Worm (Caenorhabditis elegans) whole organism, early embryonic: ENCODE results near the gene ugt-23.

Experiments used
- B0310.2 ChIP-seq: sonication (generic microtip); optimal IDR thresholded peaks from 2 replicates; lab custom pipeline; 2016; ENCODE audit warnings: mild to moderate bottlenecking, missing genetic modification characterization, missing compliant biosample characterization
- F13C5.2 ChIP-seq: sonication (generic microtip); optimal IDR thresholded peaks from 2 replicates; lab custom pipeline; 2017; ENCODE audit warnings: mild to moderate bottlenecking, missing genetic modification characterization, inconsistent platforms, missing compliant biosample characterization
- aly-1 ChIP-seq: sonication (generic microtip); optimal IDR thresholded peaks from 2 replicates; lab custom pipeline; 2016; ENCODE audit warnings: missing genetic modification characterization, missing compliant biosample characterization
- ama-1 ChIP-seq: fragments of 150-350 bp; optimal IDR thresholded peaks from 2 replicates; lab custom pipeline; 2014
- ceh-13 ChIP-seq: fragments of 200-800 bp; sonication (Bioruptor generic); optimal IDR thresholded peaks from 2 replicates; lab custom pipeline; 2018; ENCODE audit warnings: mild to moderate bottlenecking, missing genetic modification characterization, missing compliant biosample characterization
- ceh-36 ChIP-seq: sonication (generic microtip); optimal IDR thresholded peaks from 2 replicates; lab custom pipeline; 2016; ENCODE audit warnings: missing genetic modification characterization, inconsistent platforms, missing compliant biosample characterization
- ets-7 ChIP-seq: sonication (generic microtip); optimal IDR thresholded peaks from 2 replicates; lab custom pipeline; 2016; ENCODE audit warnings: missing genotype, missing genetic modification characterization, missing compliant biosample characterization
- flt-1 ChIP-seq: fragments of 200-800 bp; sonication (Bioruptor generic); IDR thresholded peaks from 2 replicates; pipeline ENCODE4 v1.3.6; 2022; ENCODE audit warnings: missing genetic modification characterization, missing compliant biosample characterization
- hmbx-1 ChIP-seq: sonication (generic microtip); optimal IDR thresholded peaks from 2 replicates; lab custom pipeline; 2016; ENCODE audit warnings: mild to moderate bottlenecking, missing genetic modification characterization, missing compliant biosample characterization
- hmg-4 ChIP-seq: fragments of 200-800 bp; sonication (Bioruptor generic); optimal IDR thresholded peaks from 2 replicates; lab custom pipeline; 2018; ENCODE audit warnings: mild to moderate bottlenecking, missing genetic modification characterization, missing compliant biosample characterization
- hnd-1 ChIP-seq: sonication (generic microtip); optimal IDR thresholded peaks from 2 replicates; lab custom pipeline; 2016; ENCODE audit warnings: missing genetic modification characterization, missing compliant biosample characterization
- pes-1 ChIP-seq: fragments of 200-800 bp; sonication (Bioruptor generic); IDR thresholded peaks from 2 replicates; pipeline ENCODE4 v1.3.6; 2022; ENCODE audit warnings: missing genetic modification reagents, missing genetic modification characterization, missing compliant biosample characterization
- scrt-1 ChIP-seq: fragments of 200-800 bp; sonication (Bioruptor generic); IDR thresholded peaks from 2 replicates; pipeline ENCODE4 v1.3.6; 2022; ENCODE audit warnings: missing genetic modification characterization, missing compliant biosample characterization
- sea-1 ChIP-seq: fragments of 200-800 bp; sonication (Bioruptor generic); conservative IDR thresholded peaks from 2 replicates; pipeline ENCODE4 v1.3.6; 2022; ENCODE audit warnings: missing genetic modification characterization, missing compliant biosample characterization
- tbx-11 ChIP-seq: fragments of 200-800 bp; sonication (Bioruptor generic); IDR thresholded peaks from 2 replicates; pipeline ENCODE4 v1.3.6; 2022; ENCODE audit warnings: missing genetic modification characterization, missing compliant biosample characterization
- tbx-37 ChIP-seq: fragments of 200-800 bp; sonication (Bioruptor generic); conservative IDR thresholded peaks from 2 replicates; pipeline ENCODE4 v1.3.6; 2022; ENCODE audit warnings: missing genetic modification reagents, missing genetic modification characterization, missing compliant biosample characterization
- tra-4 ChIP-seq: sonication (generic microtip); optimal IDR thresholded peaks from 2 replicates; lab custom pipeline; 2017; ENCODE audit warnings: missing genetic modification characterization, missing compliant biosample characterization

Gene ugt-23

ce11 chrX:9905840-9906239 lies 19.1 kb downstream of the ugt-23 start, which contains the start of gene F21G4.5:
Gene F21G4.5 (plus strand): TSS chrX:9906140.
- TF ChIP-seq scrt-1 (GFP tag; lab: Robert Waterston, UW) (no peak), hmbx-1 (tag; lab: Kevin White, UChicago) (no peak), ceh-13 (GFP tag; lab: Kevin White, UChicago) (no peak), hnd-1 (tag; lab: Kevin White, UChicago) (no peak)

ce11 chrX:9899426-9900131 lies 25.4 kb downstream of the ugt-23 start, which contains the start of gene phf-34:
Gene phf-34 (minus strand): TSS chrX:9899476.
- TF ChIP-seq flt-1 (GFP tag; lab: Robert Waterston, UW) = no peak
- no peak for TF ChIP-seq hmg-4
- no peak for TF ChIP-seq ceh-36 (tag; lab: Kevin White, UChicago)
- peak; percentile 22 for TF ChIP-seq aly-1 (tag; lab: Kevin White, UChicago)
- TF ChIP-seq tra-4 = no peak

ce11 chrX:9894844-9895243 lies 30.1 kb downstream of the ugt-23 start, which contains the start of gene F21G4.3:
Gene F21G4.3 (plus strand): TSS chrX:9895144.
- TF ChIP-seq aly-1 (tag; lab: Kevin White, UChicago) = no peak
- TF ChIP-seq ceh-36 (tag; lab: Kevin White, UChicago) = no peak
- TF ChIP-seq ets-7 = no peak
- TF ChIP-seq ceh-13 (GFP tag; lab: Kevin White, UChicago) = no peak

ce11 chrX:9893069-9893468 lies 31.9 kb downstream of the ugt-23 start:
- TF ChIP-seq hnd-1 (tag; lab: Kevin White, UChicago) (no peak), ama-1 (lab: Kevin White, UChicago) (no peak), aly-1 (tag; lab: Kevin White, UChicago) (no peak), hmg-4 (no peak), B0310.2 (no peak), pes-1 (no peak), ceh-36 (tag; lab: Kevin White, UChicago) (no peak), F13C5.2 (tag; lab: Kevin White, UChicago) (no peak), tbx-11 (GFP tag; lab: Robert Waterston, UW) (no peak), sea-1 (no peak), flt-1 (GFP tag; lab: Robert Waterston, UW) (no peak), hmbx-1 (tag; lab: Kevin White, UChicago) (no peak), tra-4 (no peak), scrt-1 (GFP tag; lab: Robert Waterston, UW) (no peak), tbx-37 (GFP tag; lab: Robert Waterston, UW) (no peak)

- no peak for TF ChIP-seq ets-7
These were observed 32.6 kb downstream of the ugt-23 start, which contains the start of gene F21G4.1 for ce11 chrX:9892323-9892722. Gene F21G4.1 (minus strand): TSS chrX:9892328.

ce11 chrX:9883837-9884324 lies 41.1 kb downstream of the ugt-23 start, which contains the start of gene mrp-4:
Gene mrp-4 (plus strand): TSS chrX:9884274.
- no peak for TF ChIP-seq hmbx-1 (tag; lab: Kevin White, UChicago)
- no peak for TF ChIP-seq scrt-1 (GFP tag; lab: Robert Waterston, UW)
- no peak for TF ChIP-seq ama-1 (lab: Kevin White, UChicago)
- TF ChIP-seq flt-1 (GFP tag; lab: Robert Waterston, UW) = no peak
- no peak for TF ChIP-seq hnd-1 (tag; lab: Kevin White, UChicago)
- TF ChIP-seq ets-7 = no peak
- TF ChIP-seq pes-1 = no peak

- TF ChIP-seq ama-1 (lab: Kevin White, UChicago) = no peak
- TF ChIP-seq flt-1 (GFP tag; lab: Robert Waterston, UW) = no peak
- TF ChIP-seq tbx-11 (GFP tag; lab: Robert Waterston, UW) = no peak
- no peak for TF ChIP-seq aly-1 (tag; lab: Kevin White, UChicago)
- TF ChIP-seq ceh-13 (GFP tag; lab: Kevin White, UChicago) = no peak
- TF ChIP-seq scrt-1 (GFP tag; lab: Robert Waterston, UW) = no peak
- no peak for TF ChIP-seq F13C5.2 (tag; lab: Kevin White, UChicago)
- TF ChIP-seq tra-4 = no peak
- TF ChIP-seq hmg-4 = no peak
- no peak for TF ChIP-seq hnd-1 (tag; lab: Kevin White, UChicago)
- no peak for TF ChIP-seq ets-7
- TF ChIP-seq B0310.2 = no peak
- no peak for TF ChIP-seq tbx-37 (GFP tag; lab: Robert Waterston, UW)
- no peak for TF ChIP-seq sea-1
- no peak for TF ChIP-seq ceh-36 (tag; lab: Kevin White, UChicago)
- no peak for TF ChIP-seq hmbx-1 (tag; lab: Kevin White, UChicago)
These were observed 42.4 kb downstream of the ugt-23 start for ce11 chrX:9882572-9882971.

- no peak for TF ChIP-seq tra-4
- no peak for TF ChIP-seq hmg-4
- no peak for TF ChIP-seq tbx-37 (GFP tag; lab: Robert Waterston, UW)
- TF ChIP-seq ets-7 = no peak
- TF ChIP-seq ceh-13 (GFP tag; lab: Kevin White, UChicago) = no peak
- TF ChIP-seq ceh-36 (tag; lab: Kevin White, UChicago) = no peak
- no peak for TF ChIP-seq hmbx-1 (tag; lab: Kevin White, UChicago)
- no peak for TF ChIP-seq sea-1
- TF ChIP-seq pes-1 = no peak
- no peak for TF ChIP-seq ama-1 (lab: Kevin White, UChicago)
These were observed 42.9 kb downstream of the ugt-23 start, which contains the start of gene glo-1 for ce11 chrX:9882112-9882511. Gene glo-1 (minus strand): TSS chrX:9882212.
